Fruit fly (Drosophila melanogaster): ENCODE data around the gene eRF1.

Gene eRF1

DNA sequence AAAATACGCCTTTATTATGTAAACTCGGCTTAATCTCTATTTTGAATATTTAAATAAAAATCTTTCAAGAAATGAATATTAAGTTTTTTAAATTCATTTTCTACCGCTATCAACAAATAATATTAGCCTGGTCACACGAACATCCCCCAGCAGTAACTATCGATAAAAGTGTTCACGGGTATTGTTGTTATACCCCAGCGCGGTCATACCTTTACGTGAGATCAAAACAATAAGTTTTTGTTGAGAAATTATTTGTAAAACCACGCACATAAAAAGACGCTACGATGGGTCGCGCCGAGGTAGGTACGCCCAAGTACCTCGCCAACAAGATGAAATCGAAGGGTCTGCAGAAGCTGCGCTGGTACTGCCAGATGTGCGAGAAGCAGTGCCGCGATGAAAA lies 8.5 kb downstream of the eRF1 start, which contains the start of gene kin17 (continued):
- peak in 1 of 3 experiments; percentile 20 for TF ChIP-seq Stat92E (GFP tag; optimal IDR thresholded peaks at IDR 0.05)
- TF ChIP-seq CG34224 (GFP tag; IDR thresholded peaks at IDR 0.05; ENCODE audit: partially characterized antibody) = peak; percentile 68
- TF ChIP-seq oc (tag; optimal IDR thresholded peaks at IDR 0.05) = no peak
- no peak for TF ChIP-seq CG12769 (tag; optimal IDR thresholded peaks at IDR 0.05)
- TF ChIP-seq CG17361 (GFP tag; IDR thresholded peaks at IDR 0.05) = no peak
- TF ChIP-seq Nf-YB (GFP tag; optimal IDR thresholded peaks at IDR 0.05) = no peak
- TF ChIP-seq gfzf (GFP tag; optimal IDR thresholded peaks at IDR 0.05) = peak; percentile 85
- no peak for TF ChIP-seq NfI (GFP tag; optimal IDR thresholded peaks at IDR 0.05)
- no peak for TF ChIP-seq CG12071 (GFP tag; optimal IDR thresholded peaks at IDR 0.05)
- no peak for TF ChIP-seq CG9437 (GFP tag; optimal IDR thresholded peaks at IDR 0.05)
- TF ChIP-seq nom (GFP tag; optimal IDR thresholded peaks at IDR 0.05) = no peak
- TF ChIP-seq maf-S (GFP tag; optimal IDR thresholded peaks at IDR 0.05) = no peak
- no peak for TF ChIP-seq hkb (optimal IDR thresholded peaks at IDR 0.05)
- no peak for TF ChIP-seq hkb (GFP tag; IDR thresholded peaks at IDR 0.05)
- peak; percentile 39; the same call in 1 of the 2 replicates for TF ChIP-seq inv (GFP tag; IDR thresholded peaks at IDR 0.05; ENCODE audit: partially characterized antibody)
- no peak for TF ChIP-seq CG4707 (GFP tag; optimal IDR thresholded peaks at IDR 0.05)
- TF ChIP-seq CG5245 (GFP tag; optimal IDR thresholded peaks at IDR 0.05) = no peak
- TF ChIP-seq p53 (GFP tag; optimal IDR thresholded peaks at IDR 0.05) = no peak
- no peak for TF ChIP-seq CG9215 (GFP tag; IDR thresholded peaks at IDR 0.05)
- peak; percentile 2 for TF ChIP-seq CG2116 (GFP tag; optimal IDR thresholded peaks at IDR 0.05)
- TF ChIP-seq Doc3 (GFP tag; IDR thresholded peaks at IDR 0.05; ENCODE audit: partially characterized antibody) = peak; percentile 45; the same call in 1 of the 3 replicates
- no peak for TF ChIP-seq Gug (GFP tag; IDR thresholded peaks at IDR 0.05)
- TF ChIP-seq org-1 (GFP tag; optimal IDR thresholded peaks at IDR 0.05) = no peak
- TF ChIP-seq pzg (GFP tag; optimal IDR thresholded peaks at IDR 0.05) = peak; percentile 78
- no peak for TF ChIP-seq z (GFP tag; IDR thresholded peaks at IDR 0.05)
- no peak for TF ChIP-seq Hand (GFP tag; optimal IDR thresholded peaks at IDR 0.05)
- no peak for TF ChIP-seq B-H1 (GFP tag; IDR thresholded peaks at IDR 0.05)
- TF ChIP-seq knrl (GFP tag; IDR thresholded peaks at IDR 0.05; ENCODE audit: partially characterized antibody) = peak; percentile 64
- TF ChIP-seq ems (GFP tag; optimal IDR thresholded peaks at IDR 0.05) = no peak
- TF ChIP-seq usp (GFP tag; optimal IDR thresholded peaks at IDR 0.05) = no peak
- TF ChIP-seq Elba2 (GFP tag; optimal IDR thresholded peaks at IDR 0.05) = peak; percentile 57
- TF ChIP-seq Bdp1 (GFP tag; optimal IDR thresholded peaks at IDR 0.05) = no peak
- no peak for TF ChIP-seq gcm (GFP tag; optimal IDR thresholded peaks at IDR 0.05)
- no peak for TF ChIP-seq ewg (GFP tag; optimal IDR thresholded peaks at IDR 0.05)
- no peak for TF ChIP-seq CG18599 (GFP tag; optimal IDR thresholded peaks at IDR 0.05)
- TF ChIP-seq Mad (GFP tag; optimal IDR thresholded peaks at IDR 0.05) = no peak
- no peak for TF ChIP-seq tll (GFP tag; optimal IDR thresholded peaks at IDR 0.05)
- no peak for TF ChIP-seq E2f1 (GFP tag; IDR thresholded peaks at IDR 0.05)
- TF ChIP-seq esg (GFP tag; conservative IDR thresholded peaks at IDR 0.05) = no peak
- no peak for TF ChIP-seq CG7556 (GFP tag; optimal IDR thresholded peaks at IDR 0.05)
- peak; percentile 69 for TF ChIP-seq MBD-R2 (GFP tag; IDR thresholded peaks at IDR 0.05)
- peak; percentile 56 for TF ChIP-seq Med (GFP tag)
- no peak for TF ChIP-seq Doc2 (GFP tag; IDR thresholded peaks at IDR 0.05)
- TF ChIP-seq CG11695 (GFP tag; IDR thresholded peaks at IDR 0.05) = no peak
- no peak for TF ChIP-seq B-H2 (GFP tag; optimal IDR thresholded peaks at IDR 0.05)
- TF ChIP-seq CG11504 (tag; optimal IDR thresholded peaks at IDR 0.05) = no peak
- no peak for TF ChIP-seq CoRest (tag; optimal IDR thresholded peaks at IDR 0.05)
- TF ChIP-seq HLHmδ (GFP tag; optimal IDR thresholded peaks at IDR 0.05) = no peak
- no peak for TF ChIP-seq CG1024 (GFP tag; IDR thresholded peaks at IDR 0.05)
- no peak for TF ChIP-seq salm (tag; optimal IDR thresholded peaks at IDR 0.05)
- no peak for TF ChIP-seq btn (GFP tag; optimal IDR thresholded peaks at IDR 0.05)

Measured in whole organism, embryonic.